Fruit fly (Drosophila melanogaster): ENCODE measurements around the gene CG13876.
A peak's percentile ranks its signal among the peaks of the same experiment; 100 is the strongest.

Gene CG13876

DNA sequence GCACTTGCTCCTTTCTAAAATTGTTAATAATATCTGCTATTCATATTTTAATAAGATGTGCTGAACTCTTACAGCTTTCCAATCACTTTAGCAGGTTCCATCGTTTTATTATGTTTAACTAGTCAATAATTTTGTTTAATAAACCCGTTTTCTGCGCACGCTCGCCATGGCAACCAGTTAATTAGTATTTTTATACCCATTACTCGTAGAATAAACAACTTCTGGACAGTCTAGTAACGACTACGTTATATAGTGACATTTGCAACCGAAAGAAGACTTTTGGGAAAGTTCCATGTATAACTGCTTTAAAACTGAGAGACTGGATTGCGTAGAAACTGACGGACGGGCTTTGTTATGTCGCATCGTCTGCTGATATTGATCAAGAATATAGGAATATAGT is 27.3 kb downstream of the CG13876 start, which contains the start of gene CG34453:
CG34453 (minus strand) TSS at position 101 of the 400 bp plus-strand sequence.
- TF ChIP-seq fd96Ca (GFP tag; IDR thresholded peaks at IDR 0.05) = no peak
- no peak for TF ChIP-seq CG14655 (GFP tag; optimal IDR thresholded peaks at IDR 0.05)
- TF ChIP-seq CG32121 (GFP tag; IDR thresholded peaks at IDR 0.05) = no peak
- TF ChIP-seq gl (tag; optimal IDR thresholded peaks at IDR 0.05) = no peak
- no peak for TF ChIP-seq CG8301 (tag; optimal IDR thresholded peaks at IDR 0.05)
- no peak for TF ChIP-seq CG34367 (tag; optimal IDR thresholded peaks at IDR 0.05)
- no peak for TF ChIP-seq CG10348 (GFP tag; IDR thresholded peaks at IDR 0.05)
- TF ChIP-seq Snoo (tag; optimal IDR thresholded peaks at IDR 0.05) = no peak
- TF ChIP-seq CG17806 (tag; optimal IDR thresholded peaks at IDR 0.05) = no peak
- no peak for TF ChIP-seq D1 (tag; optimal IDR thresholded peaks at IDR 0.05)
- no peak for TF ChIP-seq Pif1B (GFP tag; optimal IDR thresholded peaks at IDR 0.05)
- TF ChIP-seq CG4496 (GFP tag; IDR thresholded peaks at IDR 0.05) = no peak
- no peak for TF ChIP-seq CG12605 (GFP tag; IDR thresholded peaks at IDR 0.05)
- TF ChIP-seq CG13204 (GFP tag; optimal IDR thresholded peaks at IDR 0.05) = no peak

DNA sequence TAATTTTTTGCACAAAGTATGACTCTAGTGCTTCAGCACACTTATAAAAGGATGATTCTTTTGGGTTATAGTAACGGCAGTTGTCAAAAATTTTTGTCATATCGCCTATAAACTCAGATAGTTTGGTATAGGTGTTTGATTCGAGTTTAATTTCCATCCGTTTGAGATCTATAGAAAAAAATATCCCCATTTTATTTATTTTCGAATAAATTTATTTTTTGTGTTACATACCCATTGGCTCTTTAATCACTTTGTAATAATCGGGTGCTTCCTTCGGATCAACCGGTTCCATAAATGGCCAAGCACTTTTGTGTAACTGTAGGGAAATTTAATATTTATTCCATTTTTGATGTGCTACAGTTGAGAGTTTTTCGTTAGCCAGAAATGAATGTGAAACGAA is 28.4 kb downstream of the CG13876 start:
- TF ChIP-seq Ets98B (GFP tag; IDR thresholded peaks at IDR 0.05) = no peak
- TF ChIP-seq fd96Ca (GFP tag; IDR thresholded peaks at IDR 0.05) = no peak
- TF ChIP-seq D1 (tag; optimal IDR thresholded peaks at IDR 0.05) = no peak
- no peak for TF ChIP-seq CG9948 (tag; optimal IDR thresholded peaks at IDR 0.05)
- no peak for TF ChIP-seq gl (tag; optimal IDR thresholded peaks at IDR 0.05)
- TF ChIP-seq CG15710 (tag; optimal IDR thresholded peaks at IDR 0.05) = no peak
- TF ChIP-seq CG12605 (GFP tag; IDR thresholded peaks at IDR 0.05) = no peak
- TF ChIP-seq CG32121 (GFP tag; IDR thresholded peaks at IDR 0.05) = no peak
- TF ChIP-seq CG4496 (GFP tag; IDR thresholded peaks at IDR 0.05) = no peak

DNA sequence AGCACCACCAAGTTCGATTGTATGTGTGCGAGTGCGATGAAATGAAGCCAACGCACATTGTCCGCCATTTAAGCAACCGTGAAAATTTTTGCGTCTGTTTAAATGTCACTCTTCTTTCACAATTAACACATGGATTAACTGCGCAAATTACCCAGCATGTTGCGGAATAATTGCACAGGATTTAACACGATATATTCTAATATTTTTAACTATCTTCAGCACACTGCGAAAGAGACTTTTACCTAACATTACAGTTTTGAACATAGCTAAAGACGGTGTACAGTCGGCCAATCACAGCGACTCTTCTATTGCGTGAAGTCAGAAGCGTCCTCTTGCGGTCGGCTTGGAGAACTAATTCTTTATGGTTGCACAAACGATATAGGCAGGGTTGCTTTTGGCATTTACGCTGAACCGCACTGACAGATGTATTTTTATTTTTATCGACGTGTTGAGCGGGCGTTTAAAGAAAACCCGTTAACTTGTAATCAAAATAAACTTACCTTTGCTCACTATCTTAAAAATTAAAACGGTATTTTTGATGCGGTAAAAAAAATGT is 40.8 kb downstream of the CG13876 start:
- TF ChIP-seq CG32121 (GFP tag; IDR thresholded peaks at IDR 0.05) (peak; percentile 35; the same call in 1 of the 2 replicates), Snoo (tag; optimal IDR thresholded peaks at IDR 0.05) (peak; percentile 44), CG17806 (tag; optimal IDR thresholded peaks at IDR 0.05) (peak; percentile 5), CG34367 (tag; optimal IDR thresholded peaks at IDR 0.05) (peak; percentile 47), fd96Ca (GFP tag; IDR thresholded peaks at IDR 0.05) (no peak)

DNA sequence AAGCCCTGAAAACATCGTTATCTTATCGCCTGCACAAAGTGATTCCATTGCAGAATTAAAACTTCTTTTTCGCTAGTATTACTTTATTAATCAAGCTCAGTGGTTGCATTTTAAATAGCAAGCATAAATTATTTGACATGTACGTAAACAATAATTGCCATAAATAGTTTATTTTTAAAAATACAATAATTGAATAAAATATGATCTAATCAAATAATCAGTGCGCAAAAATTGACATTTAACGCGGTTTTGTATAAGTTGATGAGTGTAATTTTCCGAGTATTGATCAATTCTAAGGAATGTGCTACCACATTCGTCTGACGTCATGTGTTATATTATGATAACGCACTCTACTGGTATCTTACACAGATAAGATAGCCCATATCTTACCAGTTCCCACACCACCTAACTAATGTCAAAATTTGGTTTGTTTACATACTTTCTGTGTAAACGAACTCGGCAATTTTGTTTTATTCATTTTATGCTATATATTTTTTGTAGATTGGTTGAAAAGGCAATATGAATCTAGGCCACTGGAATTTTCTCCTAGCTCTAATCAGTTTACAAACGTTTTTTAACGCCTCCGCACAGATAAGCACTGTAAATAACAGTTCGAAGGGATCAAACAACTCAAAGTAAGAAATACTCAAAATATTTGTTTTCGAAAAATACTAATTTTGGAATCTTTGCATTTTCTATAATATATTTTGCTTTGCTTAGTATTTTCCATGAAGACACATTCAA is 41.7 kb downstream of the CG13876 start, which contains the start of gene mthl14:
mthl14 (plus strand) TSS at position 10 of the 744 bp plus-strand sequence.
- TF ChIP-seq CG10348 (GFP tag; IDR thresholded peaks at IDR 0.05) = no peak

DNA sequence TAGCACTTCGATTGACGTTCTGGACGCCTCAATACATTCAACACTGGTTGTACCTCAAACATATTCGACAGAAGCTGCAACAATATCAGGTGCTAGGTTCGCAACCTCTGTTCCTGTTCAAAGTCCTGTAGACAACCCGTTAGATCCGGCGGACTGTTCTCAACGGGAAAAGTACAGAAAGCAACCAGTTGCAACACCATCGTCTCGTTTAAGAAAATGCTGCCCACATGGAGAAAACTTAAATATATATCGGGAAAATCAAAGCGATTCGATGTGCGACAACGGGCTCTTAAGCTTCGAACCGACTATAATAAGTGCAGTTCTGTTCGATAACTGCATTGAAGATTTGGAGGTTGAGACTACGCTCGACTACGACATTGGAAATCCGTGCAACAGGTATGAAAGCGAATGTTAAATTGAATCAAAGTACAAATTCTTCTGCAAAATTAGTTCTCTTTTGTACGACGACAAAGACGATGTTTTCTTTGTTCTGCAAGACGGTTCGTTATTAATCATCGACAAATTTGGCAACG is 42.4 kb downstream of the CG13876 start:
- TF ChIP-seq CG15710 (tag; optimal IDR thresholded peaks at IDR 0.05) (no peak), CG12605 (GFP tag; IDR thresholded peaks at IDR 0.05) (no peak), CG8159 (tag; optimal IDR thresholded peaks at IDR 0.05) (no peak), CG17806 (tag; optimal IDR thresholded peaks at IDR 0.05) (no peak), D1 (tag; optimal IDR thresholded peaks at IDR 0.05) (no peak), EcR (GFP tag; optimal IDR thresholded peaks at IDR 0.05) (no peak), CG10348 (GFP tag; IDR thresholded peaks at IDR 0.05) (no peak), CG14655 (GFP tag; optimal IDR thresholded peaks at IDR 0.05) (no peak)
